Fruit fly (Drosophila melanogaster) whole organism, embryonic: ENCODE results near the gene Sec24CD.
A peak's percentile ranks its signal among the peaks of the same experiment; 100 is the strongest.

Source experiments
- ATbp ChIP-seq: fragments of 200-800 bp; sonication (Bioruptor generic); optimal IDR thresholded peaks from 2 replicates; lab custom pipeline; 2017; ENCODE audit warnings: missing biosample characterization, mild to moderate bottlenecking, missing genetic modification characterization, missing genetic modification reagents
- BtbVII ChIP-seq: fragments of 200-800 bp; sonication (Bioruptor generic); optimal IDR thresholded peaks from 3 replicates; lab custom pipeline; 2017; ENCODE audit warnings: missing biosample characterization, mild to moderate bottlenecking, missing genetic modification characterization
- CG10654 ChIP-seq: fragments of 200-800 bp; sonication (Bioruptor generic); optimal IDR thresholded peaks from 2 replicates; lab custom pipeline; 2016; ENCODE audit warnings: missing biosample characterization, missing genetic modification characterization
- CG12104 ChIP-seq: fragments of 200-800 bp; sonication (Bioruptor generic); optimal IDR thresholded peaks from 3 replicates; lab custom pipeline; 2016; ENCODE audit warnings: missing biosample characterization, missing genetic modification characterization
- CG14014 ChIP-seq: fragments of 200-800 bp; sonication (Bioruptor generic); IDR thresholded peaks from 2 replicates; pipeline ENCODE4 v1.3.6; 2022; ENCODE audit warnings: missing biosample characterization, missing genetic modification characterization
- CG1602 ChIP-seq: fragments of 200-800 bp; sonication (Bioruptor generic); optimal IDR thresholded peaks from 3 replicates; lab custom pipeline; 2016; ENCODE audit warnings: missing biosample characterization, missing genetic modification characterization
- CG16779 ChIP-seq: fragments of 200-800 bp; sonication (Bioruptor generic); IDR thresholded peaks from 2 replicates; pipeline ENCODE4 v1.3.6; 2022; ENCODE audit warnings: missing biosample characterization, missing genetic modification characterization
- CG17361 ChIP-seq: fragments of 200-800 bp; sonication (Bioruptor generic); IDR thresholded peaks from 3 replicates; pipeline ENCODE4 v1.3.6; 2022; ENCODE audit warnings: missing biosample characterization, missing genetic modification characterization
- CG17829 ChIP-seq: fragments of 200-800 bp; optimal IDR thresholded peaks from 2 replicates; lab custom pipeline; 2019; ENCODE audit warnings: missing biosample characterization, mild to moderate bottlenecking, missing genetic modification characterization, moderate library complexity
- CG18011 ChIP-seq: fragments of 200-800 bp; sonication (Bioruptor generic); optimal IDR thresholded peaks from 2 replicates; lab custom pipeline; 2017; ENCODE audit warnings: missing biosample characterization, missing genetic modification characterization, mild to moderate bottlenecking, moderate library complexity, missing genotype
- CG2116 ChIP-seq: fragments of 200-800 bp; sonication (Bioruptor generic); optimal IDR thresholded peaks from 3 replicates; lab custom pipeline; 2018; ENCODE audit warnings: missing biosample characterization, mild to moderate bottlenecking, missing genetic modification characterization
- CG2889 ChIP-seq: fragments of 200-800 bp; sonication (Bioruptor generic); IDR thresholded peaks from 3 replicates; pipeline ENCODE4 v1.3.6; 2022; ENCODE audit warnings: missing biosample characterization, missing genetic modification characterization
- CG31365 ChIP-seq: fragments of 200-800 bp; sonication (Bioruptor generic); optimal IDR thresholded peaks from 2 replicates; lab custom pipeline; 2018; ENCODE audit warnings: missing biosample characterization, mild to moderate bottlenecking, missing genetic modification characterization
- CG31441 ChIP-seq: fragments of 200-800 bp; sonication (Bioruptor generic); IDR thresholded peaks from 2 replicates; pipeline ENCODE4 v1.3.6; 2022; ENCODE audit warnings: missing biosample characterization, missing genetic modification characterization
- CG34422 ChIP-seq: fragments of 200-800 bp; sonication (Bioruptor generic); IDR thresholded peaks from 3 replicates; pipeline ENCODE4 v1.3.6; 2022; ENCODE audit warnings: missing biosample characterization, missing genetic modification characterization
- CG6854 ChIP-seq: fragments of 200-800 bp; sonication (Bioruptor generic); optimal IDR thresholded peaks from 3 replicates; lab custom pipeline; 2017; ENCODE audit warnings: missing biosample characterization, mild to moderate bottlenecking, missing genetic modification characterization
- CG9437 ChIP-seq: fragments of 200-800 bp; sonication (Bioruptor generic); optimal IDR thresholded peaks from 2 replicates; lab custom pipeline; 2018; ENCODE audit warnings: missing biosample characterization, mild to moderate bottlenecking, missing genetic modification characterization
- CHES-1-like ChIP-seq: fragments of 200-800 bp; sonication (Bioruptor generic); optimal IDR thresholded peaks from 2 replicates; lab custom pipeline; 2016; ENCODE audit warnings: missing biosample characterization, missing genetic modification characterization
- Dek ChIP-seq: fragments of 200-800 bp; sonication (Bioruptor generic); optimal IDR thresholded peaks from 3 replicates; lab custom pipeline; 2019; ENCODE audit warnings: missing biosample characterization, mild to moderate bottlenecking, missing genetic modification characterization, moderate library complexity
- Dip2 ChIP-seq: fragments of 200-800 bp; sonication (Bioruptor generic); IDR thresholded peaks from 2 replicates; pipeline ENCODE4 v1.3.6; 2022; ENCODE audit warnings: missing biosample characterization, missing genetic modification characterization
- Dll ChIP-seq: fragments of 200-800 bp; sonication (Bioruptor generic); IDR thresholded peaks from 4 replicates; pipeline ENCODE4 v1.3.6; 2022; ENCODE audit warnings: missing biosample characterization, missing genetic modification characterization; ENCODE audit not compliant: partially characterized antibody
- Ets65A ChIP-seq: fragments of 200-800 bp; sonication (Bioruptor generic); peaks from one replicate; lab custom pipeline; 2016; ENCODE audit warnings: missing biosample characterization, missing genetic modification characterization
- HLH4C ChIP-seq: fragments of 200-800 bp; sonication (Bioruptor generic); IDR thresholded peaks from 3 replicates; pipeline ENCODE4 v1.3.6; 2022; ENCODE audit warnings: missing biosample characterization, missing genetic modification characterization; ENCODE audit not compliant: partially characterized antibody
- Hr39 ChIP-seq: fragments of >200 bp; optimal IDR thresholded peaks from 2 replicates; lab custom pipeline; 2017
- Jarid2 ChIP-seq: fragments of 200-800 bp; sonication (Bioruptor generic); optimal IDR thresholded peaks from 3 replicates; lab custom pipeline; 2017; ENCODE audit warnings: mild to moderate bottlenecking, missing biosample characterization, missing genetic modification reagents, missing genetic modification characterization
- Lpt ChIP-seq: fragments of >200 bp; optimal IDR thresholded peaks from 2 replicates; lab custom pipeline; 2018; ENCODE audit warnings: missing biosample characterization, missing genetic modification characterization
- MESR4 ChIP-seq: fragments of 200-800 bp; sonication (Bioruptor generic); optimal IDR thresholded peaks from 2 replicates; lab custom pipeline; 2018; ENCODE audit warnings: missing biosample characterization, mild to moderate bottlenecking, missing genetic modification characterization, moderate library complexity
- MTF-1 ChIP-seq: fragments of 200-800 bp; sonication (Bioruptor generic); optimal IDR thresholded peaks from 2 replicates; lab custom pipeline; 2018; ENCODE audit warnings: missing biosample characterization, mild to moderate bottlenecking, missing genetic modification characterization, borderline replicate concordance
- Med ChIP-seq: fragments of 200-800 bp; sonication (Bioruptor generic); peaks from one replicate; lab custom pipeline; 2016; ENCODE audit warnings: missing biosample characterization, missing genetic modification characterization, mild to moderate bottlenecking, inconsistent platforms, moderate library complexity
- NC2α ChIP-seq: fragments of 200-800 bp; sonication (Bioruptor generic); optimal IDR thresholded peaks from 2 replicates; lab custom pipeline; 2016; ENCODE audit warnings: missing biosample characterization, missing genetic modification characterization
- Ssrp ChIP-seq: fragments of 200-800 bp; sonication (Bioruptor generic); optimal IDR thresholded peaks from 2 replicates; lab custom pipeline; 2018; ENCODE audit warnings: missing biosample characterization, mild to moderate bottlenecking, missing genetic modification characterization, moderate library complexity
- TFAM ChIP-seq: fragments of 200-800 bp; sonication (Bioruptor generic); optimal IDR thresholded peaks from 2 replicates; lab custom pipeline; 2017; ENCODE audit warnings: missing biosample characterization, missing genetic modification characterization, inconsistent platforms
- Xbp1 ChIP-seq: fragments of 200-800 bp; sonication (Bioruptor generic); optimal IDR thresholded peaks from 3 replicates; lab custom pipeline; 2016; ENCODE audit warnings: missing biosample characterization, mild to moderate bottlenecking, missing genetic modification characterization
- ara ChIP-seq: fragments of 200-800 bp; sonication (Bioruptor generic); IDR thresholded peaks from 2 replicates; pipeline ENCODE4 v1.3.6; 2022; ENCODE audit warnings: missing biosample characterization, missing genetic modification characterization
- ato ChIP-seq: fragments of 200-800 bp; sonication (Bioruptor generic); IDR thresholded peaks from 2 replicates; pipeline ENCODE4 v1.3.6; 2022; ENCODE audit warnings: missing biosample characterization, missing genetic modification characterization; ENCODE audit not compliant: partially characterized antibody
- corto ChIP-seq: fragments of 200-800 bp; sonication (Bioruptor generic); optimal IDR thresholded peaks from 2 replicates; lab custom pipeline; 2016; ENCODE audit warnings: missing biosample characterization, mild to moderate bottlenecking, missing genetic modification characterization, moderate library complexity
- crc ChIP-seq: fragments of 200-800 bp; sonication (Bioruptor generic); optimal IDR thresholded peaks from 2 replicates; lab custom pipeline; 2016; ENCODE audit warnings: missing biosample characterization, missing genetic modification characterization
- crol ChIP-seq: fragments of 200-800 bp; sonication (Bioruptor generic); IDR thresholded peaks from 2 replicates; pipeline ENCODE4 v1.3.6; 2022; ENCODE audit warnings: missing biosample characterization, missing genetic modification characterization
- dati ChIP-seq: fragments of 200-800 bp; sonication (Bioruptor generic); IDR thresholded peaks from 2 replicates; pipeline ENCODE4 v1.3.6; 2022; ENCODE audit warnings: missing biosample characterization, missing genetic modification characterization
- fd102C ChIP-seq: fragments of 200-800 bp; sonication (Bioruptor generic); optimal IDR thresholded peaks from 2 replicates; lab custom pipeline; 2018; ENCODE audit warnings: missing biosample characterization, mild to moderate bottlenecking, missing genetic modification characterization, moderate library complexity
- fd96Cb ChIP-seq: fragments of 200-800 bp; sonication (Bioruptor generic); optimal IDR thresholded peaks from 2 replicates; lab custom pipeline; 2018; ENCODE audit warnings: missing biosample characterization, mild to moderate bottlenecking, missing genetic modification characterization, moderate library complexity
- lbe ChIP-seq: fragments of 200-800 bp; sonication (Bioruptor generic); optimal IDR thresholded peaks from 2 replicates; lab custom pipeline; 2016; ENCODE audit warnings: missing biosample characterization, mild to moderate bottlenecking, missing genetic modification characterization
- lilli ChIP-seq: fragments of 200-800 bp; sonication (Bioruptor generic); optimal IDR thresholded peaks from 3 replicates; lab custom pipeline; 2016; ENCODE audit warnings: missing biosample characterization, missing genetic modification characterization
- otp ChIP-seq: fragments of 200-800 bp; sonication (Bioruptor generic); IDR thresholded peaks from 3 replicates; pipeline ENCODE4, ENCODE4 v1.3.6; 2022; ENCODE audit warnings: missing biosample characterization, missing genetic modification characterization
- pros ChIP-seq: fragments of 200-800 bp; sonication (Bioruptor generic); optimal IDR thresholded peaks from 3 replicates; lab custom pipeline; 2019; ENCODE audit warnings: missing biosample characterization, mild to moderate bottlenecking, missing genetic modification characterization, moderate library complexity
- ranshi ChIP-seq: fragments of 200-800 bp; sonication (Bioruptor generic); IDR thresholded peaks from 2 replicates; pipeline ENCODE4 v1.3.6; 2022; ENCODE audit warnings: missing biosample characterization, missing genetic modification characterization
- scrt ChIP-seq: fragments of 200-800 bp; sonication (Bioruptor generic); optimal IDR thresholded peaks from 2 replicates; lab custom pipeline; 2018; ENCODE audit warnings: missing biosample characterization, mild to moderate bottlenecking, missing genetic modification characterization, moderate library complexity
- ssp ChIP-seq: fragments of 200-800 bp; sonication (Bioruptor generic); IDR thresholded peaks from 2 replicates; pipeline ENCODE4 v1.3.6; 2022; ENCODE audit warnings: missing biosample characterization, missing genetic modification characterization
- tll ChIP-seq, 2 experiments: fragments of 200-800 bp in 1 of 2; fragments of >200 bp in 1 of 2; sonication (Bioruptor generic) in 1 of 2; optimal IDR thresholded peaks; 2 replicates each; lab custom pipeline; 2017 to 2019; ENCODE audit warnings: missing biosample characterization in 2 of 2, missing genetic modification characterization in 2 of 2, mild to moderate bottlenecking in 1 of 2, moderate library complexity in 1 of 2
- trh ChIP-seq: fragments of 200-800 bp; sonication (Bioruptor generic); optimal IDR thresholded peaks from 2 replicates; lab custom pipeline; 2016; ENCODE audit warnings: missing biosample characterization, missing genetic modification characterization
- vvl ChIP-seq: fragments of 200-800 bp; sonication (Bioruptor generic); IDR thresholded peaks from 2 replicates; pipeline ENCODE4 v1.3.6; 2022; ENCODE audit warnings: missing biosample characterization, missing genetic modification characterization

The Sec24CD gene

dm6 chr2L:2228179-2228849 lies 8.3 kb downstream of the Sec24CD start (continued):
- no peak for TF ChIP-seq Ssrp
- TF ChIP-seq CG16779 (GFP tag; lab: Robert Waterston, UW) = no peak
- TF ChIP-seq fd96Cb (tag; lab: Kevin White, UChicago) = no peak
- peak; percentile 62 for TF ChIP-seq BtbVII
- no peak for TF ChIP-seq Hr39
- TF ChIP-seq Dip2 (GFP tag; lab: Robert Waterston, UW) = no peak
- no peak for TF ChIP-seq lilli (GFP tag; lab: Kevin White, UChicago)
- TF ChIP-seq CG31441 (GFP tag; lab: Robert Waterston, UW) = no peak
- TF ChIP-seq CG17361 (GFP tag; lab: Robert Waterston, UW) = no peak
- TF ChIP-seq CG12104 (GFP tag; lab: Kevin White, UChicago) = no peak
- no peak for TF ChIP-seq CHES-1-like (GFP tag; lab: Kevin White, UChicago)
- TF ChIP-seq CG34422 = no peak
- TF ChIP-seq corto = peak; percentile 9
- TF ChIP-seq CG2116 = no peak
- no peak for TF ChIP-seq scrt (GFP tag; lab: Kevin White, UChicago)
- no peak for TF ChIP-seq CG6854 (GFP tag; lab: Kevin White, UChicago)
- no peak for TF ChIP-seq dati (GFP tag; lab: Robert Waterston, UW)
- TF ChIP-seq HLH4C (GFP tag; lab: Robert Waterston, UW) = 0 out of 3 replicates have a peak, but pooled peaks have one; percentile 16
- no peak for TF ChIP-seq fd102C (GFP tag; lab: Kevin White, UChicago)
- TF ChIP-seq tll (GFP tag; optimal IDR thresholded peaks at IDR 0.05; lab: Kevin White, UChicago) = no peak
- TF ChIP-seq pros (GFP tag; lab: Kevin White, UChicago) = no peak
- TF ChIP-seq Xbp1 (GFP tag; lab: Kevin White, UChicago) = no peak
- peak; percentile 18; the same call in 1 of the 2 replicates for TF ChIP-seq ara
- TF ChIP-seq ATbp = no peak
- no peak for TF ChIP-seq TFAM (GFP tag; lab: Kevin White, UChicago)
- peak; percentile 87 for TF ChIP-seq crol
- no peak for TF ChIP-seq CG9437 (GFP tag; lab: Kevin White, UChicago)
- no peak for TF ChIP-seq ssp (GFP tag; lab: Robert Waterston, UW)
- TF ChIP-seq CG14014 (GFP tag; lab: Robert Waterston, UW) = no peak
- TF ChIP-seq otp = no peak
- no peak for TF ChIP-seq trh (GFP tag; lab: Kevin White, UChicago)
- no peak for TF ChIP-seq CG2889 (GFP tag; lab: Robert Waterston, UW)
- no peak for TF ChIP-seq Jarid2 (GFP tag; lab: Kevin White, UChicago)
- TF ChIP-seq CG31365 (tag; lab: Kevin White, UChicago) = no peak
- TF ChIP-seq vvl (GFP tag; lab: Robert Waterston, UW) = no peak
- no peak for TF ChIP-seq ranshi (GFP tag; lab: Robert Waterston, UW)
- no peak for TF ChIP-seq CG1602
- TF ChIP-seq Ets65A (GFP tag; lab: Kevin White, UChicago) = no peak
- no peak for TF ChIP-seq Lpt (GFP tag; lab: Kevin White, UChicago)
- no peak for TF ChIP-seq CG18011 (GFP tag; lab: Kevin White, UChicago)
- no peak for TF ChIP-seq Dek (tag; lab: Kevin White, UChicago)
- TF ChIP-seq ato = no peak
- TF ChIP-seq MESR4 (GFP tag; lab: Kevin White, UChicago) = no peak
- TF ChIP-seq Dll = no peak
- TF ChIP-seq crc (GFP tag; lab: Kevin White, UChicago) = no peak
- peak; percentile 74 for TF ChIP-seq Med (GFP tag; lab: Kevin White, UChicago)
- TF ChIP-seq NC2α (GFP tag; lab: Kevin White, UChicago) = no peak
- TF ChIP-seq lbe (GFP tag; lab: Kevin White, UChicago) = peak; percentile 10
- no peak for TF ChIP-seq CG17829 (tag; lab: Kevin White, UChicago)
- no peak for TF ChIP-seq MTF-1 (GFP tag; lab: Kevin White, UChicago)
- TF ChIP-seq CG10654 = no peak
